Worm (Caenorhabditis elegans) whole organism, L3 larva: ENCODE measurements around the gene dolk-1.

ENCODE experiments used
- ZK546.5 ChIP-seq: sonication (generic microtip); optimal IDR thresholded peaks from 2 replicates; lab custom pipeline; 2017; ENCODE audit warnings: missing biosample characterization, missing genetic modification characterization
- ceh-82 ChIP-seq: fragments of 150-350 bp; optimal IDR thresholded peaks from 2 replicates; lab custom pipeline; 2014; ENCODE audit warnings: missing biosample characterization, missing genetic modification characterization
- elt-1 ChIP-seq: fragments of 150-350 bp; optimal IDR thresholded peaks from 2 replicates; lab custom pipeline; 2014; ENCODE audit warnings: missing biosample characterization, missing genetic modification characterization
- elt-2 ChIP-seq: sonication (generic microtip); optimal IDR thresholded peaks from 2 replicates; lab custom pipeline; 2016; ENCODE audit warnings: missing genetic modification reagents, mild to moderate bottlenecking, missing genetic modification characterization, missing compliant biosample characterization
- fos-1 ChIP-seq: fragments of 150-350 bp; optimal IDR thresholded peaks from 2 replicates; lab custom pipeline; 2014; ENCODE audit warnings: missing biosample characterization, missing genetic modification characterization
- lin-39 ChIP-seq: fragments of 150-350 bp; optimal IDR thresholded peaks from 2 replicates; lab custom pipeline; 2018; ENCODE audit warnings: missing biosample characterization, missing genetic modification reagents, missing genetic modification characterization
- nhr-67 ChIP-seq: fragments of 150-350 bp; optimal IDR thresholded peaks from 2 replicates; lab custom pipeline; 2014; ENCODE audit warnings: missing biosample characterization, missing genetic modification characterization
- pqm-1 ChIP-seq: fragments of 150-350 bp; optimal IDR thresholded peaks from 2 replicates; lab custom pipeline; 2017; ENCODE audit warnings: missing biosample characterization, missing genetic modification characterization, inconsistent platforms
- snpc-4 ChIP-seq: fragments of 150-350 bp; optimal IDR thresholded peaks from 2 replicates; lab custom pipeline; 2014; ENCODE audit warnings: missing biosample characterization, missing genetic modification characterization
- unc-39 ChIP-seq: sonication (generic microtip); optimal IDR thresholded peaks from 4 replicates; lab custom pipeline; 2017; ENCODE audit warnings: missing biosample characterization, missing genetic modification characterization
- ztf-11 ChIP-seq: fragments of 150-350 bp; optimal IDR thresholded peaks from 2 replicates; lab custom pipeline; 2014; ENCODE audit warnings: missing biosample characterization, missing genetic modification characterization

- TF ChIP-seq nhr-67 (tag; lab: Kevin White, UChicago) (no peak), pqm-1 (tag; lab: Kevin White, UChicago) (no peak), ztf-11 (tag; lab: Kevin White, UChicago) (no peak), ZK546.5 (tag; lab: Kevin White, UChicago) (no peak), elt-1 (no peak), unc-39 (tag; lab: Kevin White, UChicago) (no peak), lin-39 (tag; lab: Kevin White, UChicago) (no peak), snpc-4 (tag; lab: Kevin White, UChicago) (no peak), elt-2 (tag; lab: Kevin White, UChicago) (no peak), ceh-82 (no peak), fos-1 (tag; lab: Kevin White, UChicago) (no peak)
These were observed 2.5 kb downstream of the dolk-1 start for ce11 chrIII:11930899-11931298.
